Fruit fly (Drosophila melanogaster) whole organism, embryonic: Measurements from ENCODE around the gene CG42764.

Source experiments
- Adf1 ChIP-seq: fragments of 200-800 bp; sonication (Bioruptor generic); IDR thresholded peaks from 2 replicates; pipeline ENCODE4 v1.3.6; 2022; ENCODE audit warnings: missing biosample characterization, missing genetic modification characterization
- Atf-2 ChIP-seq: fragments of 200-800 bp; sonication (Bioruptor generic); optimal IDR thresholded peaks from 2 replicates; lab custom pipeline; 2016; ENCODE audit warnings: missing biosample characterization, missing genetic modification characterization
- BtbVII ChIP-seq: fragments of 200-800 bp; sonication (Bioruptor generic); optimal IDR thresholded peaks from 3 replicates; lab custom pipeline; 2017; ENCODE audit warnings: missing biosample characterization, mild to moderate bottlenecking, missing genetic modification characterization
- CG10267 ChIP-seq: fragments of 200-800 bp; sonication (Bioruptor generic); optimal IDR thresholded peaks from 2 replicates; lab custom pipeline; 2018; ENCODE audit warnings: missing biosample characterization, mild to moderate bottlenecking, missing genetic modification characterization, moderate library complexity
- CG10565 ChIP-seq: fragments of 200-800 bp; sonication (Bioruptor generic); optimal IDR thresholded peaks from 3 replicates; lab custom pipeline; 2016; ENCODE audit warnings: missing biosample characterization, mild to moderate bottlenecking, missing genetic modification characterization
- CG11504 ChIP-seq: fragments of 200-800 bp; sonication (Bioruptor generic); optimal IDR thresholded peaks from 3 replicates; lab custom pipeline; 2019; ENCODE audit warnings: missing biosample characterization, mild to moderate bottlenecking, missing genetic modification characterization, moderate library complexity
- CG13287 ChIP-seq: fragments of 200-800 bp; sonication (Bioruptor generic); IDR thresholded peaks from 2 replicates; pipeline ENCODE4 v1.3.6; 2022; ENCODE audit warnings: missing biosample characterization, missing genetic modification characterization; ENCODE audit not compliant: partially characterized antibody
- CG13296 ChIP-seq: fragments of 200-800 bp; sonication (Bioruptor generic); optimal IDR thresholded peaks from 3 replicates; lab custom pipeline; 2018; ENCODE audit warnings: missing biosample characterization, mild to moderate bottlenecking, missing genetic modification characterization
- CG1832 ChIP-seq: fragments of 200-800 bp; sonication (Bioruptor generic); optimal IDR thresholded peaks from 2 replicates; lab custom pipeline; 2017; ENCODE audit warnings: missing biosample characterization, mild to moderate bottlenecking, missing genetic modification characterization, inconsistent platforms
- CG3163 ChIP-seq: fragments of 200-800 bp; sonication (Bioruptor generic); optimal IDR thresholded peaks from 3 replicates; lab custom pipeline; 2016; ENCODE audit warnings: missing biosample characterization, missing genetic modification characterization
- CG6689 ChIP-seq: fragments of 200-800 bp; sonication (Bioruptor generic); IDR thresholded peaks from 2 replicates; pipeline ENCODE4 v1.3.6; 2022; ENCODE audit warnings: missing biosample characterization, missing genetic modification characterization
- CG8290 ChIP-seq, 3 experiments: fragments of 200-800 bp; sonication (Bioruptor generic); optimal IDR thresholded peaks; 2 replicates each; lab custom pipeline; 2016 to 2019; ENCODE audit warnings: missing biosample characterization in 3 of 3, missing genetic modification characterization in 3 of 3, mild to moderate bottlenecking in 2 of 3, moderate library complexity in 1 of 3
- CG9727 ChIP-seq: fragments of 200-800 bp; sonication (Bioruptor generic); optimal IDR thresholded peaks from 3 replicates; lab custom pipeline; 2017; ENCODE audit warnings: missing biosample characterization, mild to moderate bottlenecking, missing genetic modification characterization
- CoRest ChIP-seq: fragments of 200-800 bp; sonication (Bioruptor generic); optimal IDR thresholded peaks from 3 replicates; lab custom pipeline; 2018; ENCODE audit warnings: missing biosample characterization, mild to moderate bottlenecking, missing genetic modification characterization, moderate library complexity
- Dad ChIP-seq: fragments of 200-800 bp; sonication (Bioruptor generic); optimal IDR thresholded peaks from 3 replicates; lab custom pipeline; 2016; ENCODE audit warnings: missing biosample characterization, missing genetic modification characterization
- Dll ChIP-seq: fragments of 200-800 bp; sonication (Bioruptor generic); IDR thresholded peaks from 4 replicates; pipeline ENCODE4 v1.3.6; 2022; ENCODE audit warnings: missing biosample characterization, missing genetic modification characterization; ENCODE audit not compliant: partially characterized antibody
- Dp ChIP-seq: fragments of 200-800 bp; sonication (Bioruptor generic); optimal IDR thresholded peaks from 2 replicates; lab custom pipeline; 2018; ENCODE audit warnings: missing biosample characterization, mild to moderate bottlenecking, missing genetic modification characterization, moderate library complexity
- Ets97D ChIP-seq: fragments of 200-800 bp; sonication (Bioruptor generic); optimal IDR thresholded peaks from 3 replicates; lab custom pipeline; 2016; ENCODE audit warnings: missing biosample characterization, missing genetic modification characterization
- GATAe ChIP-seq: fragments of 200-800 bp; sonication (Bioruptor generic); conservative IDR thresholded peaks from 2 replicates; pipeline ENCODE4 v1.3.6; 2022; ENCODE audit warnings: missing biosample characterization, missing genetic modification characterization
- HLHmδ ChIP-seq: fragments of 200-800 bp; sonication (Bioruptor generic); optimal IDR thresholded peaks from 2 replicates; lab custom pipeline; 2018; ENCODE audit warnings: missing biosample characterization, mild to moderate bottlenecking, missing genetic modification characterization, moderate library complexity
- Hey ChIP-seq: fragments of 200-800 bp; sonication (Bioruptor generic); optimal IDR thresholded peaks from 3 replicates; lab custom pipeline; 2018; ENCODE audit warnings: missing biosample characterization, mild to moderate bottlenecking, missing genetic modification characterization
- Hmr ChIP-seq: fragments of 200-800 bp; sonication (Bioruptor generic); optimal IDR thresholded peaks from 3 replicates; lab custom pipeline; 2017; ENCODE audit warnings: mild to moderate bottlenecking, missing biosample characterization, missing genetic modification reagents, missing genetic modification characterization
- Mad ChIP-seq: fragments of 200-800 bp; sonication (Bioruptor generic); optimal IDR thresholded peaks from 2 replicates; lab custom pipeline; 2016; ENCODE audit warnings: missing biosample characterization, missing genetic modification characterization
- Ptx1 ChIP-seq: fragments of 200-800 bp; sonication (Bioruptor generic); IDR thresholded peaks from 2 replicates; pipeline ENCODE4 v1.3.6; 2022; ENCODE audit warnings: missing biosample characterization, missing genetic modification characterization
- Sry-δ ChIP-seq: fragments of 200-800 bp; sonication (Bioruptor generic); optimal IDR thresholded peaks from 2 replicates; lab custom pipeline; 2016; ENCODE audit warnings: missing biosample characterization, missing genetic modification characterization
- bbx ChIP-seq: fragments of 200-800 bp; sonication (Bioruptor generic); IDR thresholded peaks from 2 replicates; pipeline ENCODE4 v1.3.6; 2022; ENCODE audit warnings: missing biosample characterization, missing genetic modification characterization; ENCODE audit not compliant: partially characterized antibody
- bcd ChIP-seq: fragments of 200-800 bp; sonication (Bioruptor generic); optimal IDR thresholded peaks from 2 replicates; lab custom pipeline; 2017; ENCODE audit warnings: missing biosample characterization, mild to moderate bottlenecking, missing genetic modification characterization
- caup ChIP-seq: fragments of 200-800 bp; sonication (Bioruptor generic); optimal IDR thresholded peaks from 3 replicates; lab custom pipeline; 2017; ENCODE audit warnings: missing biosample characterization, mild to moderate bottlenecking, missing genetic modification characterization, moderate library complexity; ENCODE audit not compliant: severe bottlenecking
- dm ChIP-seq: fragments of 200-800 bp; sonication (Bioruptor generic); optimal IDR thresholded peaks from 3 replicates; lab custom pipeline; 2016; ENCODE audit warnings: missing biosample characterization, missing genetic modification characterization
- dmrt11E ChIP-seq: fragments of 200-800 bp; sonication (Bioruptor generic); optimal IDR thresholded peaks from 3 replicates; lab custom pipeline; 2018; ENCODE audit warnings: missing biosample characterization, mild to moderate bottlenecking, missing genetic modification characterization, moderate library complexity
- gro ChIP-seq: fragments of 200-800 bp; sonication (Bioruptor generic); optimal IDR thresholded peaks from 2 replicates; lab custom pipeline; 2016; ENCODE audit warnings: missing biosample characterization, missing genetic modification characterization
- klu ChIP-seq: fragments of 200-800 bp; sonication (Bioruptor generic); IDR thresholded peaks from 2 replicates; pipeline ENCODE4 v1.3.6; 2022; ENCODE audit warnings: missing biosample characterization, missing genetic modification characterization
- lov ChIP-seq, 2 experiments: fragments of 200-800 bp in 1 of 2; fragments of >200 bp in 1 of 2; sonication (Bioruptor generic) in 1 of 2; IDR thresholded peaks in 1 of 2; optimal IDR thresholded peaks in 1 of 2; 2 replicates in 1 of 2; 3 replicates in 1 of 2; pipeline versions ENCODE4 v1.3.6 to Lab custom; 2017 to 2022; ENCODE audit warnings: missing biosample characterization in 1 of 2, missing genetic modification characterization in 1 of 2
- maf-S ChIP-seq: fragments of 200-800 bp; sonication (Bioruptor generic); optimal IDR thresholded peaks from 2 replicates; lab custom pipeline; 2016; ENCODE audit warnings: missing biosample characterization, missing genetic modification characterization
- mam ChIP-seq: fragments of 200-800 bp; sonication (Bioruptor generic); optimal IDR thresholded peaks from 3 replicates; lab custom pipeline; 2016; ENCODE audit warnings: missing biosample characterization, missing genetic modification characterization
- p53 ChIP-seq: fragments of 200-800 bp; sonication (Bioruptor generic); optimal IDR thresholded peaks from 2 replicates; lab custom pipeline; 2016; ENCODE audit warnings: missing biosample characterization, missing genetic modification characterization
- ranshi ChIP-seq: fragments of 200-800 bp; sonication (Bioruptor generic); IDR thresholded peaks from 2 replicates; pipeline ENCODE4 v1.3.6; 2022; ENCODE audit warnings: missing biosample characterization, missing genetic modification characterization
- shn ChIP-seq: fragments of 200-800 bp; sonication (Bioruptor generic); optimal IDR thresholded peaks from 3 replicates; lab custom pipeline; 2016; ENCODE audit warnings: missing biosample characterization, missing genetic modification characterization
- stc ChIP-seq: fragments of 200-800 bp; sonication (Bioruptor generic); IDR thresholded peaks from 2 replicates; pipeline ENCODE4 v1.3.6; 2022; ENCODE audit warnings: missing biosample characterization, missing genetic modification characterization
- toy ChIP-seq: fragments of 200-800 bp; sonication (Bioruptor generic); IDR thresholded peaks from 2 replicates; pipeline ENCODE4 v1.3.6; 2022; ENCODE audit warnings: missing biosample characterization, missing genetic modification characterization
- trh ChIP-seq: fragments of 200-800 bp; sonication (Bioruptor generic); optimal IDR thresholded peaks from 2 replicates; lab custom pipeline; 2016; ENCODE audit warnings: missing biosample characterization, missing genetic modification characterization
- unc-4 ChIP-seq: fragments of 200-800 bp; sonication (Bioruptor generic); IDR thresholded peaks from 2 replicates; pipeline ENCODE4 v1.3.6; 2022; ENCODE audit warnings: missing biosample characterization, missing genetic modification characterization; ENCODE audit not compliant: partially characterized antibody
- zfh1 ChIP-seq: fragments of 200-800 bp; sonication (Bioruptor generic); IDR thresholded peaks from 3 replicates; pipeline ENCODE4 v1.3.6; 2022; ENCODE audit warnings: missing biosample characterization, missing genetic modification characterization

Gene CG42764

DNA sequence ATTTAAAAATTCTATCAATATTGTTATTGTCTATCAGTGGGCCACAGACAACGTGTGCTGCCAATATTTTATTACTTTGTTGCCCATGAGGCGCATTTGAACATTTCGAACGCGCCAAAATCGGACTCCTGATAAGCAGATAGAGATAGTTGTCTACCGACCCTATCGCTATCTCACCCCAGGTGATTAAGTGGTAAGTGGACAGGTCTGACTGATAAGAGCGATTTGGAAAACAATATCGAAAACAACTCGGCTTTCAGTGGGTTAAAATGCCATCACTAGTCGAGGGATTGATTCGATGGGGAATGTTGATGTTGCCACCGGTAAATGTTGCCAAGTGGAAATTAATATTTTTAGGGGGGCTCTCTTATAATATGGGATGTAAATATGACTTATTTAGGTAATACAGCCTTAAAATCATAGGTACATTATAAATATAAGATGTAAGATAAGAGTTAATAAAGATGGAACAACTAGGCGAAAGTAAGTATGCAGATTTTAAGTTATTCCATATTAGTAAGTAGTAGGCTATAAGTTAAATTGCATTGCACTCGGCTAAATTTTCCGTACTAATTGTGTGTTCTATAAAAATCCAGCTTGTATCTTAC lies 25.8 kb upstream of the CG42764 start, which contains the start of gene ND-39 (continued):
- TF ChIP-seq trh (no peak), bcd (GFP tag; lab: Kevin White, UChicago) (no peak), Dll (GFP tag; lab: Robert Waterston, UW) (0 out of 4 replicates have a peak, but pooled peaks have one; percentile 10), CG13296 (no peak), CG6689 (GFP tag; lab: Robert Waterston, UW) (no peak), toy (no peak), CG10267 (tag; lab: Kevin White, UChicago) (no peak), CG13287 (GFP tag; lab: Robert Waterston, UW) (peak; percentile 54), dmrt11E (tag; lab: Kevin White, UChicago) (no peak), p53 (no peak), Ptx1 (GFP tag; lab: Robert Waterston, UW) (no peak), gro (GFP tag; lab: Kevin White, UChicago) (no peak), Hmr (peak; percentile 5), Dp (GFP tag; lab: Kevin White, UChicago) (peak; percentile 65), CG9727 (GFP tag; lab: Kevin White, UChicago) (no peak), Sry-δ (peak; percentile 84), Ets97D (GFP tag; lab: Kevin White, UChicago) (no peak), unc-4 (GFP tag; lab: Robert Waterston, UW) (peak; percentile 35; the same call in 1 of the 2 replicates), Mad (no peak), lov (optimal IDR thresholded peaks at IDR 0.05; lab: Kevin White, UChicago) (no peak), lov (GFP tag; IDR thresholded peaks at IDR 0.05; lab: Robert Waterston, UW) (no peak), GATAe (GFP tag; lab: Robert Waterston, UW) (peak; percentile 98), Hey (tag; lab: Kevin White, UChicago) (peak; percentile 7), CG10565 (GFP tag; lab: Kevin White, UChicago) (no peak), ranshi (no peak), CG11504 (tag; lab: Kevin White, UChicago) (peak; percentile 100), Atf-2 (no peak), bbx (GFP tag; lab: Robert Waterston, UW) (peak; percentile 36; the same call in 1 of the 2 replicates), Dad (GFP tag; lab: Kevin White, UChicago) (no peak), Adf1 (GFP tag; lab: Robert Waterston, UW) (no peak), dm (GFP tag; lab: Kevin White, UChicago) (no peak), CG8290 (GFP tag; optimal IDR thresholded peaks at IDR 0.05; lab: Kevin White, UChicago) (no peak), CG8290 (tag; optimal IDR thresholded peaks at IDR 0.05; lab: Kevin White, UChicago) (peak in 1 of 2 experiments; percentile 29), CG3163 (no peak), shn (GFP tag; lab: Kevin White, UChicago) (no peak), klu (GFP tag; lab: Robert Waterston, UW) (no peak), zfh1 (GFP tag; lab: Robert Waterston, UW) (no peak), BtbVII (GFP tag; lab: Kevin White, UChicago) (no peak), caup (GFP tag; lab: Kevin White, UChicago) (no peak), stc (GFP tag; lab: Robert Waterston, UW) (no peak), HLHmδ (GFP tag; lab: Kevin White, UChicago) (no peak), CG1832 (peak; percentile 23), mam (GFP tag; lab: Kevin White, UChicago) (no peak), maf-S (GFP tag; lab: Kevin White, UChicago) (no peak), CoRest (tag; lab: Kevin White, UChicago) (no peak)
- TF ChIP-seq, all 482 proteins: peak for 41
